Worm (Caenorhabditis elegans): ENCODE data around the gene npr-24.

DNA sequence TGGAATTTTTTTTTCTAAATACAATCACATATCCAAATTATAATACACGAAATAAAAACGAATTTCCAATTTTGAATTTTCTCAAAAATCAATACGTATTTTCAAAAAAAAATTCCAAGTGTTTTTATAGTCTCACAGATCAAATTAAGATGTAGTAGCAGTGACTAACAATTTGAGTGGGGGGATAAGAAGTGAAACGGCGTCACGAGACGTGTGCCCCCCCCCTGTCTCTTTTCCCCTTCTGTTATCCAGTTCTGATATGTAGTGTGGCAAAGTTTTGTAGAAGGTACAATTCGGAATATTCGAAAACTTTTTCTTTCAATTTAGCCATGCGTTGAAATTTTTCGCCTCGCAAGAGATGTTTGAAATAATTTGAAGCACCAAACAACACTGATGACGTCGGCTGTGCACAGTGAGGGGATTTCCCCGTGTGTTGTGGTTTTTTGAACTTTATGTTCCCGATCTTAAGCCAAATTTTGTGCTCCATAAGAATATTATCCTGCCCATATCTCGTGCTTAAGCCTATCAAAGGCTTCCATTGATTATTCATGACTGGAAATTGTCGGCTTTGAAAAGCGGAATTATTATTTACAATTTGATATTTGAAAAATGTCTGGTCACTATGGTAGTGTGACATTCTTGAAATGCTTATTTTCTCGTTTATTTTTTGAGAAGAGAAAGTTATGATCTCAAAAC lies 28.7 kb upstream of the npr-24 start:
- TF ChIP-seq nhr-237 (tag; optimal IDR thresholded peaks at IDR 0.05) (no peak), nhr-76 (tag; optimal IDR thresholded peaks at IDR 0.05) (no peak), tbx-2 (tag; optimal IDR thresholded peaks at IDR 0.05) (no peak), ama-1 (optimal IDR thresholded peaks at IDR 0.05) (no peak), nhr-43 (tag; optimal IDR thresholded peaks at IDR 0.05; ENCODE audit: poor library complexity, severe bottlenecking) (peak; percentile 57), unc-62 (GFP tag; optimal IDR thresholded peaks at IDR 0.05) (no peak), nfya-1 (tag; optimal IDR thresholded peaks at IDR 0.05; ENCODE audit: insufficient read depth) (no peak), ztf-4 (tag; optimal IDR thresholded peaks at IDR 0.05) (no peak), nhr-77 (tag; optimal IDR thresholded peaks at IDR 0.05) (no peak)

All from whole organism, L3 larva.